Fruit fly (Drosophila melanogaster) whole organism, wandering third instar larva: ENCODE measurements around the gene uif.

Source experiments
- GATAd ChIP-seq: sonication (Bioruptor generic); optimal IDR thresholded peaks from 2 replicates; lab custom pipeline; 2016; ENCODE audit warnings: missing biosample characterization, missing genetic modification characterization
- Sp1 ChIP-seq: fragments of 200-800 bp; sonication (Bioruptor generic); optimal IDR thresholded peaks from 3 replicates; lab custom pipeline; 2019; ENCODE audit warnings: missing biosample characterization, mild to moderate bottlenecking, missing genetic modification characterization, moderate library complexity
- br ChIP-seq: fragments of 200-800 bp; sonication (Bioruptor generic); optimal IDR thresholded peaks from 2 replicates; lab custom pipeline; 2016; ENCODE audit warnings: missing biosample characterization, missing genetic modification characterization
- dsf ChIP-seq: sonication (Bioruptor generic); optimal IDR thresholded peaks from 2 replicates; lab custom pipeline; 2016; ENCODE audit warnings: missing biosample characterization, missing genetic modification characterization, borderline replicate concordance

DNA sequence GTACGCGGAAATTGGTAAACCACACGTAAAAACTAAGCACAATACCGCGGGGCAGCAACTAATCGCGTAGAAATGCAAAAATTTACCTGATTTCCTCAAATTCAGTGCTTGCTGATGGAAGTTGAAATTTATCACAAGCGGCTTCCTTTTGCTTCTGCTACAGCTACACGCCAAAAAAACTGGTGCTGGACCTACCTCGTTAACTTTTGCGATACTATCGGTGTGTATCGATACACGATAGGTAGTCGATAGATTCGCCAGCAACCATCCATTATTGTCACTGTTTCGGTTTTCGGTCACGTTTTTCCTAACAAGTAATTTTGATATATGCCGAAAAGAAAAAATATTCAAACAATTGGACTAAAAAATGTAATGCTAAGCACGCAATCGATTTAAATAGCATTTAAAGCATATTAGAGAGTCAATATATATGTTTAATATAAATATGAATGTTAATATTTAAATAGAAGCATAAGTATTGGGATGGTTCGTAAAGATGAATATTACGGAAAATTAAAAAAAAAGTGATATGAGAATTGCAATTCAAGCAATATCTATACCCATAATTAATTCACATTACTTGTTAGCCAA lies 42.6 kb downstream of the uif start, which contains the start of gene Sumo:
- TF ChIP-seq GATAd (GFP tag; lab: Kevin White, UChicago): no peak
- TF ChIP-seq Sp1 (GFP tag; lab: Kevin White, UChicago): peak; percentile 21
- TF ChIP-seq dsf (GFP tag; lab: Kevin White, UChicago): no peak
- no peak for TF ChIP-seq br (GFP tag; lab: Kevin White, UChicago)
